Worm (Caenorhabditis elegans) whole organism, L4 larva: ENCODE data around the gene C48D5.3.

ENCODE experiments used
- ama-1 ChIP-seq: fragments of 150-350 bp; optimal IDR thresholded peaks from 2 replicates; lab custom pipeline; 2014; ENCODE audit warnings: inconsistent platforms, mixed read lengths
- unc-39 ChIP-seq: sonication (generic microtip); optimal IDR thresholded peaks from 2 replicates; lab custom pipeline; 2017; ENCODE audit warnings: missing biosample characterization, missing genetic modification characterization

DNA sequence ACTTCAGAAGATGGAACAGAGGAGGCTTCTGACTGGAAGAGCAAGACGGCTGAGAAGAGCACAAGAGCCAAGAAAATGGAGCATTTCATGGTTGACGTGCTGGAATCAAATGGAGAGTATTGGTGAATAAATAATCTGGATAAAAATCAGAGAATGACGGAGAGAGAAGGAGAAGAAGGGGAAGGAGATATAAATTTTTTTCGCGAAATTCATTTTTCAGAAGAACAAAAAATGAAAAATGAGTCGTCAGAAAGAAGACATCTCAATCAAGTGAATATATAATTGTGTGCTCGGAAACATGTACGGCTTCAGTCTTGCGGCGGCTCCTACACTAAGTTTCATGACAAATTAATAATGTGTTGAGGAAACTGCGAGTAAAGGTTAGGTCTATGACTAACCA, 31.8 kb downstream of the C48D5.3 start, which contains the start of gene C54C6.5:
- TF ChIP-seq unc-39 (tag; lab: Kevin White, UChicago) (no peak), ama-1 (lab: Kevin White, UChicago) (no peak)
